Worm (Caenorhabditis elegans): ENCODE results near the gene F10E9.11.

F10E9.11 gene

DNA sequence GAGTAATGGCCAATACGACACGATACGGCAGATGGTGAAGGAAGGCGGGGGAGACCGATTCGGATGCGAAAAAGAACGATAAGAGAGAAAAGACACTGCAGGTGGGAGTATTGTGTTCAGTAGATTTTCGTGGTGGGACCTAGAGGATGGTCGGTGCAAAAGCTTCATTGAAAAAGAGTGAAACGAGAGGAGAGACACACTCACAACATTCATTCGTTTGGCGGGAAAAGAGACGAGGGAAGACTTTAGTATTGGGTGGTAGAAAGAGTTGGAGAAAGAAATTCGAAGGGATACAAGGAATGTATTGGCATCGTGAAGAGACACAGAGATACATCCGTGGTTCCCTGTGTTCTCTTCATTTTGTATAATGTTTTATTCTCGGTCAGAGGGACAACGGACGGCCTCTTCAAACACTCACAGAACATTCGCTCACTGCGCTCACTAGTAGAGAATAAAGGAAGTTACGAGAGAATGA, 37.4 kb upstream of the F10E9.11 start:
- TF ChIP-seq ceh-6 (GFP tag; optimal IDR thresholded peaks at IDR 0.05) (no peak), tbx-7 (tag; optimal IDR thresholded peaks at IDR 0.05) (peak; percentile 37), unc-55 (GFP tag; optimal IDR thresholded peaks at IDR 0.05) (peak; percentile 14), ceh-14 (tag; optimal IDR thresholded peaks at IDR 0.05) (peak; percentile 37), che-1 (tag; optimal IDR thresholded peaks at IDR 0.05) (peak; percentile 12), ceh-45 (GFP tag; IDR thresholded peaks at IDR 0.05) (no peak), ceh-31 (tag; optimal IDR thresholded peaks at IDR 0.05) (peak; percentile 85), tbx-2 (tag; optimal IDR thresholded peaks at IDR 0.05) (peak; percentile 60), eyg-1 (tag; optimal IDR thresholded peaks at IDR 0.05) (peak; percentile 55), elt-2 (tag; optimal IDR thresholded peaks at IDR 0.05) (peak; percentile 14), ceh-18 (tag; optimal IDR thresholded peaks at IDR 0.05) (peak; percentile 81), pros-1 (tag; optimal IDR thresholded peaks at IDR 0.05) (peak; percentile 40), C08G9.2 (tag; optimal IDR thresholded peaks at IDR 0.05) (no peak), unc-42 (tag; optimal IDR thresholded peaks at IDR 0.05) (peak; percentile 55), sdc-2 (tag; optimal IDR thresholded peaks at IDR 0.05) (peak; percentile 7), hlh-6 (tag; optimal IDR thresholded peaks at IDR 0.05) (peak; percentile 25), ceh-2 (tag; optimal IDR thresholded peaks at IDR 0.05) (peak; percentile 39), ceh-34 (tag; optimal IDR thresholded peaks at IDR 0.05) (peak; percentile 70), sox-4 (tag; optimal IDR thresholded peaks at IDR 0.05) (no peak), mec-3 (tag; optimal IDR thresholded peaks at IDR 0.05; ENCODE audit: borderline replicate concordance) (no peak), ref-2 (tag; optimal IDR thresholded peaks at IDR 0.05) (peak; percentile 26), fax-1 (tag; optimal IDR thresholded peaks at IDR 0.05) (no peak), lin-11 (tag; optimal IDR thresholded peaks at IDR 0.05) (peak; percentile 8), nfya-1 (tag; optimal IDR thresholded peaks at IDR 0.05) (peak; percentile 87), hlh-30 (tag; optimal IDR thresholded peaks at IDR 0.05; ENCODE audit: insufficient read depth) (peak; percentile 10), syd-9 (tag; optimal IDR thresholded peaks at IDR 0.05) (peak; percentile 56)

DNA sequence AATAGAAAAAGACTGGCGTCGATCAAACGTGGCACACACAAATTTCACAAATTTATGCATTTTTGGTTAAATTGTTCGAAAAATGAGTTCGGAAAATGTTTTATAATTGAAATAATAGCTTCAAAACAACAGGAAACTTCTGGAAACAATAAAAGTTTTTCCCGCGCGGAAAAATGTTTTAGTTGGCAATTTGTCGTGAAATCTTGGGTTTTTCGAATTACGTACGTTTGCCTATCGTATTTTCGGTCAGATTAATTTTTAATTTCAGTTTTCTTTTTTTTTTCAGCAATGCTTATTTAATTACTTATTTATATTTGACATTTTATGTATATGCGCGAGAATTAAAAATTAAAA, 36.4 kb upstream of the F10E9.11 start:
- TF ChIP-seq che-1 (tag; optimal IDR thresholded peaks at IDR 0.05) (no peak), ceh-31 (tag; optimal IDR thresholded peaks at IDR 0.05) (no peak), ceh-6 (GFP tag; optimal IDR thresholded peaks at IDR 0.05) (no peak), pha-4 (tag; optimal IDR thresholded peaks at IDR 0.05) (no peak), dmd-4 (tag; optimal IDR thresholded peaks at IDR 0.05; ENCODE audit: borderline replicate concordance) (no peak), ztf-16 (tag; optimal IDR thresholded peaks at IDR 0.05) (no peak), ttx-3 (tag; optimal IDR thresholded peaks at IDR 0.05) (no peak), hlh-30 (tag; optimal IDR thresholded peaks at IDR 0.05; ENCODE audit: insufficient read depth) (no peak), gmeb-2 (tag; optimal IDR thresholded peaks at IDR 0.05) (no peak), madf-2 (tag; optimal IDR thresholded peaks at IDR 0.05) (no peak), hlh-15 (tag; optimal IDR thresholded peaks at IDR 0.05) (no peak), ama-1 (optimal IDR thresholded peaks at IDR 0.05) (no peak), syd-9 (tag; optimal IDR thresholded peaks at IDR 0.05) (no peak), pros-1 (tag; optimal IDR thresholded peaks at IDR 0.05) (no peak)

DNA sequence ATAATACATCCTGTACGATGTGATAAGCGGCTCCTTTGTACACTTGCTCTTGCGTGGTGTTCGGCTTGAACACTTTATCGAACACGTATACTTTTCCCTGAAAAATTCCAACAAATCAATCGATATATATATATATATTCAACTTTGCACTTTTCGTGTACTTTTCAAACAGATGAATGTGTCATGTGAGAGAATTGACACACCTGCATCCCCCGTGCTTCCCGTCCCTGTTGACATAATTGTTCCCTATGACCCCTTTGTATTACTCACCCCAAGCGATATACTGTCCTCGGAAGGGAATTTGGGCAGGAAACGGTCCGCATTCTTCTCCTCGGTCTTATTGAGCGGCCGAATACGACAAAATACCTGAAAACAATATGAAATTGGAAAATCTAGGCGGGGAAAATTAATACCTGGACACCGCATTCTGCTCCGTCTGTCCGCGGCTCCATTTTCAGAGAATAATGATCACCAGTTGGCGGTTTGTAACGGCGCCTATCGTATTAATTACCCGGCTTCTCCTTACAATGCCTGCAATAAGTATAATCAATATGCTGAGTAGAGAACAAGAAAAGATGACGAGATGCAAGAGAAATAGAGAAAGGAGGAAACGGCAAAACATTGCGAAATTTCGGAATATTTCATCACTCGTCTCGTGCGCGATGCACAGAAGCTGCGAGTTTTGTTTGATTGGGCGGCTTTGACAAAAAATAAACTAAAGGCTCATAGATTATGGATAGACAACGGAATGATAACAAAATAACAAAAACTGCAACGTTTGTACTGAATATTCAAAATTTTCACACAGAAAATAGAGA, 35.8 kb upstream of the F10E9.11 start, which contains the start of gene unc-116:
Gene unc-116 (minus strand): TSS at position 531 of the 818 bp plus-strand sequence.
- TF ChIP-seq unc-55 (GFP tag; optimal IDR thresholded peaks at IDR 0.05) (peak; percentile 59), ama-1 (optimal IDR thresholded peaks at IDR 0.05) (peak; percentile 47), fkh-6 (tag; optimal IDR thresholded peaks at IDR 0.05) (no peak), ceh-30 (tag; optimal IDR thresholded peaks at IDR 0.05) (no peak), ceh-31 (tag; optimal IDR thresholded peaks at IDR 0.05) (peak; percentile 5), unc-42 (tag; optimal IDR thresholded peaks at IDR 0.05) (peak; percentile 3), ets-4 (tag; optimal IDR thresholded peaks at IDR 0.05) (no peak), nfya-1 (tag; optimal IDR thresholded peaks at IDR 0.05) (peak; percentile 20), sox-2 (GFP tag; IDR thresholded peaks at IDR 0.05) (peak; percentile 11; the same call in 1 of the 2 replicates), ceh-48 (tag; optimal IDR thresholded peaks at IDR 0.05) (peak; percentile 44), hlh-30 (tag; optimal IDR thresholded peaks at IDR 0.05; ENCODE audit: insufficient read depth) (peak; percentile 86)

Measured in whole organism, late embryonic.